Fruit fly (Drosophila melanogaster) whole organism, prepupa: ENCODE results near the gene cpb.

Experiments
- Blimp-1 ChIP-seq: fragments of 200-800 bp; sonication (Bioruptor generic); optimal IDR thresholded peaks from 3 replicates; lab custom pipeline; 2017; ENCODE audit warnings: missing biosample characterization, missing genetic modification characterization, mild to moderate bottlenecking, moderate library complexity, missing genetic modification reagents
- CG10631 ChIP-seq: fragments of 200-800 bp; sonication (Bioruptor generic); optimal IDR thresholded peaks from 2 replicates; lab custom pipeline; 2016; ENCODE audit warnings: missing biosample characterization, missing genetic modification characterization
- CG11762 ChIP-seq: fragments of 200-800 bp; sonication (Bioruptor generic); optimal IDR thresholded peaks from 3 replicates; lab custom pipeline; 2016; ENCODE audit warnings: missing biosample characterization, missing genetic modification characterization; ENCODE audit not compliant: insufficient read depth
- CG11902 ChIP-seq: fragments of 200-800 bp; sonication (Bioruptor generic); optimal IDR thresholded peaks from 3 replicates; lab custom pipeline; 2016; ENCODE audit warnings: missing biosample characterization, missing genetic modification characterization
- CG15336 ChIP-seq: fragments of 200-800 bp; sonication (Bioruptor generic); IDR thresholded peaks from 2 replicates; pipeline ENCODE4 v1.3.6; 2022; ENCODE audit warnings: missing biosample characterization, missing genetic modification characterization
- CG16779 ChIP-seq: fragments of 200-800 bp; sonication (Bioruptor generic); optimal IDR thresholded peaks from 3 replicates; lab custom pipeline; 2017; ENCODE audit warnings: missing biosample characterization, mild to moderate bottlenecking, missing genetic modification characterization
- CG3032 ChIP-seq: fragments of 200-800 bp; optimal IDR thresholded peaks from 2 replicates; lab custom pipeline; 2019; ENCODE audit warnings: missing biosample characterization, mild to moderate bottlenecking, missing genetic modification characterization, moderate library complexity
- CG31627 ChIP-seq: fragments of 200-800 bp; sonication (Bioruptor generic); optimal IDR thresholded peaks from 3 replicates; lab custom pipeline; 2016; ENCODE audit warnings: missing biosample characterization, missing genetic modification characterization
- CG32006 ChIP-seq: fragments of 200-800 bp; sonication (Bioruptor generic); optimal IDR thresholded peaks from 3 replicates; lab custom pipeline; 2017; ENCODE audit warnings: missing biosample characterization, mild to moderate bottlenecking, missing genetic modification characterization
- CG34406 ChIP-seq: fragments of 200-800 bp; sonication (Bioruptor generic); optimal IDR thresholded peaks from 3 replicates; lab custom pipeline; 2016; ENCODE audit warnings: missing biosample characterization, missing genetic modification characterization
- CG3919 ChIP-seq: fragments of 200-800 bp; sonication (Bioruptor generic); optimal IDR thresholded peaks from 3 replicates; lab custom pipeline; 2016; ENCODE audit warnings: missing biosample characterization, missing genetic modification characterization
- CG4318 ChIP-seq: fragments of 200-800 bp; sonication (Bioruptor generic); optimal IDR thresholded peaks from 3 replicates; lab custom pipeline; 2017; ENCODE audit warnings: missing biosample characterization, mild to moderate bottlenecking, missing genetic modification characterization
- CG6163 ChIP-seq: fragments of 200-800 bp; sonication (Bioruptor generic); IDR thresholded peaks from 3 replicates; pipeline ENCODE4 v1.3.6; 2022; ENCODE audit warnings: missing biosample characterization, missing genetic modification characterization
- CG6854 ChIP-seq: fragments of 200-800 bp; sonication (Bioruptor generic); optimal IDR thresholded peaks from 2 replicates; lab custom pipeline; 2017; ENCODE audit warnings: missing biosample characterization, mild to moderate bottlenecking, missing genetic modification characterization
- CG7368 ChIP-seq: fragments of 200-800 bp; sonication (Bioruptor generic); optimal IDR thresholded peaks from 3 replicates; lab custom pipeline; 2016; ENCODE audit warnings: missing biosample characterization, missing genetic modification characterization
- CG8319 ChIP-seq: fragments of 200-800 bp; sonication (Bioruptor generic); optimal IDR thresholded peaks from 3 replicates; lab custom pipeline; 2016; ENCODE audit warnings: missing biosample characterization, missing genetic modification characterization
- CG8632 ChIP-seq: fragments of 200-800 bp; sonication (Bioruptor generic); optimal IDR thresholded peaks from 3 replicates; lab custom pipeline; 2016; ENCODE audit warnings: missing biosample characterization, missing genetic modification characterization
- CG9139 ChIP-seq: fragments of 200-800 bp; sonication (Bioruptor generic); optimal IDR thresholded peaks from 3 replicates; lab custom pipeline; 2017; ENCODE audit warnings: missing biosample characterization, mild to moderate bottlenecking, missing genetic modification characterization
- Eip78C ChIP-seq: fragments of 200-800 bp; sonication (Bioruptor generic); peaks from one replicate; lab custom pipeline; 2016; ENCODE audit warnings: missing biosample characterization, missing genetic modification characterization
- Eip93F ChIP-seq: fragments of 200-800 bp; sonication (Bioruptor generic); optimal IDR thresholded peaks from 2 replicates; lab custom pipeline; 2016; ENCODE audit warnings: missing biosample characterization, mild to moderate bottlenecking, missing genetic modification characterization
- Ets21C ChIP-seq: fragments of 200-800 bp; sonication (Bioruptor generic); optimal IDR thresholded peaks from 3 replicates; lab custom pipeline; 2016; ENCODE audit warnings: missing biosample characterization, missing genetic modification characterization
- Ets96B ChIP-seq: fragments of 200-800 bp; optimal IDR thresholded peaks from 2 replicates; lab custom pipeline; 2019; ENCODE audit warnings: missing biosample characterization, mild to moderate bottlenecking, missing genetic modification characterization, moderate library complexity
- Gug ChIP-seq: fragments of 200-800 bp; sonication (Bioruptor generic); IDR thresholded peaks from 2 replicates; pipeline ENCODE4 v1.3.6; 2022; ENCODE audit warnings: missing biosample characterization, missing genetic modification characterization
- Hr39 ChIP-seq: fragments of 200-800 bp; sonication (Bioruptor generic); optimal IDR thresholded peaks from 2 replicates; lab custom pipeline; 2016; ENCODE audit warnings: missing biosample characterization, missing genetic modification characterization
- Hr4 ChIP-seq: fragments of 200-800 bp; sonication (Bioruptor generic); optimal IDR thresholded peaks from 3 replicates; lab custom pipeline; 2016; ENCODE audit warnings: missing biosample characterization, missing genetic modification characterization
- Met ChIP-seq: fragments of 200-800 bp; sonication (Bioruptor generic); optimal IDR thresholded peaks from 3 replicates; lab custom pipeline; 2016; ENCODE audit warnings: missing biosample characterization, missing genetic modification characterization
- OdsH ChIP-seq: fragments of 200-800 bp; sonication (Bioruptor generic); optimal IDR thresholded peaks from 3 replicates; lab custom pipeline; 2016; ENCODE audit warnings: missing biosample characterization, missing genetic modification characterization
- Sox102F ChIP-seq: fragments of 200-800 bp; sonication (Bioruptor generic); optimal IDR thresholded peaks from 2 replicates; lab custom pipeline; 2016; ENCODE audit warnings: missing biosample characterization, mild to moderate bottlenecking, missing genetic modification characterization
- Sox14 ChIP-seq: fragments of 200-800 bp; sonication (Bioruptor generic); optimal IDR thresholded peaks from 3 replicates; lab custom pipeline; 2016; ENCODE audit warnings: missing biosample characterization, missing genetic modification characterization
- Sox15 ChIP-seq: fragments of 200-800 bp; sonication (Bioruptor generic); optimal IDR thresholded peaks from 3 replicates; lab custom pipeline; 2016; ENCODE audit warnings: missing biosample characterization, missing genetic modification characterization
- achi ChIP-seq: fragments of 200-800 bp; sonication (Bioruptor generic); optimal IDR thresholded peaks from 3 replicates; lab custom pipeline; 2016; ENCODE audit warnings: missing biosample characterization, missing genetic modification characterization
- acj6 ChIP-seq: fragments of 200-800 bp; sonication (Bioruptor generic); optimal IDR thresholded peaks from 3 replicates; lab custom pipeline; 2016; ENCODE audit warnings: missing biosample characterization, missing genetic modification characterization
- dsx ChIP-seq: fragments of 200-800 bp; optimal IDR thresholded peaks from 3 replicates; lab custom pipeline; 2019; ENCODE audit warnings: missing biosample characterization, mild to moderate bottlenecking, missing genetic modification characterization, moderate library complexity; ENCODE audit not compliant: poor library complexity, severe bottlenecking
- eg ChIP-seq: fragments of 200-800 bp; sonication (Bioruptor generic); IDR thresholded peaks from 3 replicates; pipeline ENCODE4 v1.3.6; 2022; ENCODE audit warnings: missing biosample characterization, missing genetic modification characterization
- esn ChIP-seq: fragments of 200-800 bp; sonication (Bioruptor generic); optimal IDR thresholded peaks from 2 replicates; lab custom pipeline; 2016; ENCODE audit warnings: missing biosample characterization, mild to moderate bottlenecking, missing genetic modification characterization, moderate library complexity
- fd85E ChIP-seq: fragments of 200-800 bp; sonication (Bioruptor generic); optimal IDR thresholded peaks from 3 replicates; lab custom pipeline; 2016; ENCODE audit warnings: missing biosample characterization, missing genetic modification characterization
- fkh ChIP-seq: fragments of 200-800 bp; sonication (Bioruptor generic); optimal IDR thresholded peaks from 3 replicates; lab custom pipeline; 2017; ENCODE audit warnings: missing biosample characterization, mild to moderate bottlenecking, missing genetic modification characterization, moderate library complexity
- lz ChIP-seq: fragments of 200-800 bp; sonication (Bioruptor generic); optimal IDR thresholded peaks from 3 replicates; lab custom pipeline; 2016; ENCODE audit warnings: missing biosample characterization, missing genetic modification characterization
- net ChIP-seq: fragments of 200-800 bp; sonication (Bioruptor generic); optimal IDR thresholded peaks from 3 replicates; lab custom pipeline; 2016; ENCODE audit warnings: missing biosample characterization, missing genetic modification characterization
- salr ChIP-seq, 2 experiments: fragments of 200-800 bp; sonication (Bioruptor generic); optimal IDR thresholded peaks; 3 replicates each; lab custom pipeline; 2016 to 2018; ENCODE audit warnings: missing biosample characterization in 2 of 2, missing genetic modification characterization in 2 of 2, mild to moderate bottlenecking in 1 of 2
- spab ChIP-seq: fragments of 200-800 bp; sonication (Bioruptor generic); optimal IDR thresholded peaks from 2 replicates; lab custom pipeline; 2017; ENCODE audit warnings: missing biosample characterization, mild to moderate bottlenecking, missing genetic modification characterization, missing genetic modification reagents
- ss ChIP-seq, 2 experiments: fragments of 200-800 bp; sonication (Bioruptor generic); optimal IDR thresholded peaks; 2 replicates in 1 of 2; 3 replicates in 1 of 2; lab custom pipeline; 2017 to 2018; ENCODE audit warnings: mild to moderate bottlenecking in 2 of 2, missing biosample characterization in 2 of 2, missing genetic modification characterization in 2 of 2, moderate library complexity in 1 of 2
- svp ChIP-seq: fragments of 200-800 bp; sonication (Bioruptor generic); peaks from one replicate; lab custom pipeline; 2016; ENCODE audit warnings: missing biosample characterization, missing genetic modification characterization
- topi ChIP-seq: fragments of 200-800 bp; sonication (Bioruptor generic); optimal IDR thresholded peaks from 3 replicates; lab custom pipeline; 2016; ENCODE audit warnings: missing biosample characterization, missing genetic modification characterization
- vri ChIP-seq: fragments of 200-800 bp; sonication (Bioruptor generic); optimal IDR thresholded peaks from 3 replicates; lab custom pipeline; 2016; ENCODE audit warnings: missing biosample characterization, mild to moderate bottlenecking, missing genetic modification characterization

Gene cpb

DNA sequence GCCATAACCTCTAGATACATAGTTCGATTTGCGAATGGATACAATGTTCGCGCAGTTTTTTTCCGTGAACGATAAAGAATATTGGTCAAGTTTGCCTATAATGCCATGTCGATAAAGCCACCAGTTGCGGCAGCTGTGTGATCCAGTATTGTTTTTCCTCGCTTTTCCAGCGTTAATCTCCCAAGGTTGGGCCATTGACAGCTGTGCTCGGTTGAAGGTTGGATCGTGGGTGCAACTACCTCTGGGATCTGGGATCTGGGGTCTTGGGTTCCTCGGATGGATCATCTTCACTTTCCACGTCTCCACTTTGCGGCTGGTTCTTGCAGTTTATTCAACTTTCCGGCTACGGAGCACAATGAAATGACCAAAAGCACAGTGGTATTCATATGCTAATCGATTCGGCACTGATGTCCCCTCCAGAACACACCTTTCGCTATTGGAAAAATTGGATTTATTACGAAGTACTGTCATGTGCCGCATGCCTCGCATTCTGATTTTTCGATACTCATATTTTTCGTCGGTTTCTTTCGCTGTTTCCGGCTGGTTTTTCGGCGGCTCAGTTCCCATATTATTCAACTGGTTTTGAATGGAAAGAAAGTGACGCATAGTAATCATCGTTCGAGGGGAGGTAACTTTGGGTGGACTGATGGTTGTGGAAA lies 28.6 kb downstream of the cpb start:
- TF ChIP-seq CG6163 (GFP tag; lab: Robert Waterston, UW) (peak; percentile 50; the same call in 2 of the 3 replicates), CG32006 (no peak), dsx (GFP tag; lab: Kevin White, UChicago) (no peak), CG4318 (GFP tag; lab: Kevin White, UChicago) (no peak), esn (no peak)

- no peak for TF ChIP-seq spab (GFP tag; lab: Kevin White, UChicago)
- peak; percentile 64 for TF ChIP-seq fkh (GFP tag; lab: Kevin White, UChicago)
- no peak for TF ChIP-seq eg (GFP tag; lab: Robert Waterston, UW)
These were observed 30.4 kb downstream of the cpb start for dm6 chr2L:1735133-1735532.

DNA sequence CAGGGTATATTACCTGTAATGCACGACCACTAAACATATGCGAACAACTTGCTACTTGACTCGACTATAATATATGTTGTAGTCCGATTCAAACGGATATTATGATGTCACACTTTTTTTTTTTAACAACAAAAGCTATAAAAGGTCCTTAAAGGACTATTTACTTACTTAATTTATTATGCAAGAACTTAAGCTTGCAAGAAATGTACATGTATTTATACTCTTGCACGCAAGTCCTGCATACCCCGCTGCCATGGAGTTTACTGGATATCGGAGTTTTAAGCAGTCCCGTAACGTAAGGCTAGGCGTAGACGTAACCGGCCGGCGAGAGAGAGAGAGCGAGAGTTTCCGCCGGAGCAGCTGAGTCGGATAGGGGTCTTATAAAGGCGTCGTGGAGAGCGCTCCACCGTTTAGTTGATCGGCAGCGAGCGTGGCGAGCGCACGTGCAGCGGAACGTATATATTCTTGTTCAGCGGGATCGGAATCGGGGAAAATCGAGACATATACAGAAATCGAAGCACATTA lies 32.4 kb downstream of the cpb start:
- TF ChIP-seq OdsH (GFP tag; lab: Kevin White, UChicago) (peak; percentile 96), CG11902 (peak; percentile 72), CG6854 (no peak), Ets96B (tag; lab: Kevin White, UChicago) (peak; percentile 80), fd85E (GFP tag; lab: Kevin White, UChicago) (peak; percentile 60), fkh (GFP tag; lab: Kevin White, UChicago) (peak; percentile 45), CG10631 (peak; percentile 93), Hr39 (peak; percentile 76), CG3032 (tag; lab: Kevin White, UChicago) (peak; percentile 68), svp (peak; percentile 83), topi (GFP tag; lab: Kevin White, UChicago) (peak; percentile 74), Ets21C (GFP tag; lab: Kevin White, UChicago) (peak; percentile 43), CG11762 (peak; percentile 90), salr (GFP tag; optimal IDR thresholded peaks at IDR 0.05; lab: Kevin White, UChicago) (peak; percentile 39 to 96), Hr4 (peak; percentile 99), Gug (GFP tag; lab: Robert Waterston, UW) (peak; percentile 94), Sox15 (GFP tag; lab: Kevin White, UChicago) (peak; percentile 75), dsx (GFP tag; lab: Kevin White, UChicago) (peak; percentile 25), acj6 (GFP tag; lab: Kevin White, UChicago) (peak; percentile 92), CG15336 (GFP tag; lab: Robert Waterston, UW) (peak; percentile 97), CG34406 (GFP tag; lab: Kevin White, UChicago) (peak; percentile 79), net (GFP tag; lab: Kevin White, UChicago) (peak; percentile 93), vri (GFP tag; lab: Kevin White, UChicago) (peak; percentile 52), achi (GFP tag; lab: Kevin White, UChicago) (peak; percentile 94), Eip93F (GFP tag; lab: Kevin White, UChicago) (no peak), CG3919 (peak; percentile 93), spab (GFP tag; lab: Kevin White, UChicago) (peak; percentile 65), CG7368 (peak; percentile 88), CG4318 (GFP tag; lab: Kevin White, UChicago) (peak; percentile 97), Blimp-1 (no peak), esn (peak; percentile 81), lz (GFP tag; lab: Kevin White, UChicago) (peak; percentile 76), CG16779 (tag; lab: Kevin White, UChicago) (peak; percentile 81), Sox14 (peak; percentile 92), Eip78C (GFP tag; lab: Kevin White, UChicago) (peak; percentile 97), CG9139 (GFP tag; lab: Kevin White, UChicago) (peak; percentile 49), Met (peak; percentile 73), Sox102F (peak; percentile 74), ss (GFP tag; optimal IDR thresholded peaks at IDR 0.05; lab: Kevin White, UChicago) (peak in 1 of 2 experiments; percentile 65), CG8632 (peak; percentile 82), CG8319 (peak; percentile 83), CG31627 (GFP tag; lab: Kevin White, UChicago) (peak; percentile 76)
